Worm (Caenorhabditis elegans): ENCODE measurements around the gene mix-1.

- TF ChIP-seq ztf-23 (GFP tag; IDR thresholded peaks at IDR 0.05), result no peak
- TF ChIP-seq ztf-29 (GFP tag; IDR thresholded peaks at IDR 0.05), result no peak
- no peak for TF ChIP-seq T22C8.4 (GFP tag; IDR thresholded peaks at IDR 0.05)
- TF ChIP-seq tab-1 (GFP tag; IDR thresholded peaks at IDR 0.05), result no peak
- TF ChIP-seq flt-1 (GFP tag; IDR thresholded peaks at IDR 0.05), result no peak
- no peak for TF ChIP-seq med-1 (GFP tag; optimal IDR thresholded peaks at IDR 0.05; ENCODE audit: insufficient read depth)
- no peak for TF ChIP-seq ref-1 (GFP tag; conservative IDR thresholded peaks at IDR 0.05)
Measured at ce11 chrII:10810690-10811089, 13.4 kb upstream of the mix-1 start, which contains the start of gene msrp-7.

Data from whole organism, midembryonic.